Fruit fly (Drosophila melanogaster) whole organism, embryonic: ENCODE measurements around the gene Rtca.

Source experiments
- CG10267 ChIP-seq: fragments of 200-800 bp; sonication (Bioruptor generic); optimal IDR thresholded peaks from 2 replicates; lab custom pipeline; 2018; ENCODE audit warnings: missing biosample characterization, mild to moderate bottlenecking, missing genetic modification characterization, moderate library complexity
- CG11504 ChIP-seq: fragments of 200-800 bp; sonication (Bioruptor generic); optimal IDR thresholded peaks from 3 replicates; lab custom pipeline; 2019; ENCODE audit warnings: missing biosample characterization, mild to moderate bottlenecking, missing genetic modification characterization, moderate library complexity
- CG12391 ChIP-seq: fragments of 200-800 bp; sonication (Bioruptor generic); optimal IDR thresholded peaks from 3 replicates; lab custom pipeline; 2018; ENCODE audit warnings: missing biosample characterization, mild to moderate bottlenecking, missing genetic modification characterization, moderate library complexity
- CG13624 ChIP-seq: fragments of 200-800 bp; sonication (Bioruptor generic); optimal IDR thresholded peaks from 2 replicates; lab custom pipeline; 2016; ENCODE audit warnings: missing biosample characterization, missing genetic modification characterization
- CG13894 ChIP-seq: fragments of 200-800 bp; sonication (Bioruptor generic); optimal IDR thresholded peaks from 3 replicates; lab custom pipeline; 2018; ENCODE audit warnings: missing biosample characterization, mild to moderate bottlenecking, missing genetic modification characterization, moderate library complexity
- CG15514 ChIP-seq: fragments of 200-800 bp; sonication (Bioruptor generic); optimal IDR thresholded peaks from 3 replicates; lab custom pipeline; 2017; ENCODE audit warnings: missing biosample characterization, missing genetic modification characterization, mild to moderate bottlenecking, moderate library complexity, missing genetic modification reagents
- CG17361 ChIP-seq: fragments of 200-800 bp; sonication (Bioruptor generic); IDR thresholded peaks from 3 replicates; pipeline ENCODE4 v1.3.6; 2022; ENCODE audit warnings: missing biosample characterization, missing genetic modification characterization
- CG2116 ChIP-seq: fragments of 200-800 bp; sonication (Bioruptor generic); optimal IDR thresholded peaks from 3 replicates; lab custom pipeline; 2018; ENCODE audit warnings: missing biosample characterization, mild to moderate bottlenecking, missing genetic modification characterization
- CG2120 ChIP-seq: fragments of 200-800 bp; sonication (Bioruptor generic); optimal IDR thresholded peaks from 3 replicates; lab custom pipeline; 2016; ENCODE audit warnings: missing biosample characterization, missing genetic modification characterization
- CG2129 ChIP-seq: fragments of 200-800 bp; sonication (Bioruptor generic); IDR thresholded peaks from 2 replicates; pipeline ENCODE4 v1.3.6; 2022; ENCODE audit warnings: missing biosample characterization, missing genetic modification characterization; ENCODE audit not compliant: partially characterized antibody
- CG2678 ChIP-seq: fragments of 200-800 bp; sonication (Bioruptor generic); optimal IDR thresholded peaks from 3 replicates; lab custom pipeline; 2019; ENCODE audit warnings: missing biosample characterization, mild to moderate bottlenecking, missing genetic modification characterization, moderate library complexity
- CG2712 ChIP-seq: fragments of 200-800 bp; optimal IDR thresholded peaks from 3 replicates; lab custom pipeline; 2019; ENCODE audit warnings: missing biosample characterization, mild to moderate bottlenecking, missing genetic modification characterization, moderate library complexity
- CG31441 ChIP-seq: fragments of 200-800 bp; sonication (Bioruptor generic); IDR thresholded peaks from 2 replicates; pipeline ENCODE4 v1.3.6; 2022; ENCODE audit warnings: missing biosample characterization, missing genetic modification characterization
- CG4617 ChIP-seq: fragments of 200-800 bp; sonication (Bioruptor generic); optimal IDR thresholded peaks from 3 replicates; lab custom pipeline; 2016; ENCODE audit warnings: missing biosample characterization, missing genetic modification characterization, borderline replicate concordance
- CG6791 ChIP-seq: fragments of 200-800 bp; sonication (Bioruptor generic); IDR thresholded peaks from 3 replicates; pipeline ENCODE4 v1.3.6; 2022; ENCODE audit warnings: missing biosample characterization, missing genetic modification characterization; ENCODE audit not compliant: partially characterized antibody
- Dek ChIP-seq: fragments of 200-800 bp; sonication (Bioruptor generic); optimal IDR thresholded peaks from 3 replicates; lab custom pipeline; 2019; ENCODE audit warnings: missing biosample characterization, mild to moderate bottlenecking, missing genetic modification characterization, moderate library complexity
- Dll ChIP-seq: fragments of 200-800 bp; sonication (Bioruptor generic); IDR thresholded peaks from 4 replicates; pipeline ENCODE4 v1.3.6; 2022; ENCODE audit warnings: missing biosample characterization, missing genetic modification characterization; ENCODE audit not compliant: partially characterized antibody
- Dp ChIP-seq: fragments of 200-800 bp; sonication (Bioruptor generic); optimal IDR thresholded peaks from 2 replicates; lab custom pipeline; 2018; ENCODE audit warnings: missing biosample characterization, mild to moderate bottlenecking, missing genetic modification characterization, moderate library complexity
- Dref ChIP-seq: fragments of 200-800 bp; sonication (Bioruptor generic); IDR thresholded peaks from 2 replicates; pipeline ENCODE4 v1.3.6; 2022; ENCODE audit warnings: missing biosample characterization, missing genetic modification characterization
- E2f2 ChIP-seq: fragments of 200-800 bp; sonication (Bioruptor generic); IDR thresholded peaks from 2 replicates; pipeline ENCODE4 v1.3.6; 2022; ENCODE audit warnings: missing biosample characterization, missing genetic modification characterization
- Eip74EF ChIP-seq, 2 experiments: fragments of 200-800 bp in 1 of 2; fragments of >200 bp in 1 of 2; sonication (Bioruptor generic) in 1 of 2; optimal IDR thresholded peaks; 2 replicates each; lab custom pipeline; 2017 to 2019; ENCODE audit warnings: missing biosample characterization in 2 of 2, missing genetic modification characterization in 2 of 2, mild to moderate bottlenecking in 1 of 2, moderate library complexity in 1 of 2
- HLH4C ChIP-seq: fragments of 200-800 bp; sonication (Bioruptor generic); IDR thresholded peaks from 3 replicates; pipeline ENCODE4 v1.3.6; 2022; ENCODE audit warnings: missing biosample characterization, missing genetic modification characterization; ENCODE audit not compliant: partially characterized antibody
- Hr51 ChIP-seq, 2 experiments: fragments of 200-800 bp; sonication (Bioruptor generic); optimal IDR thresholded peaks; 2 replicates in 1 of 2; 3 replicates in 1 of 2; lab custom pipeline; 2016 to 2018; ENCODE audit warnings: missing biosample characterization in 2 of 2, missing genetic modification characterization in 2 of 2, mild to moderate bottlenecking in 1 of 2, moderate library complexity in 1 of 2
- Med ChIP-seq: fragments of 200-800 bp; sonication (Bioruptor generic); peaks from one replicate; lab custom pipeline; 2016; ENCODE audit warnings: missing biosample characterization, missing genetic modification characterization, mild to moderate bottlenecking, inconsistent platforms, moderate library complexity
- NC2β ChIP-seq: fragments of 200-800 bp; sonication (Bioruptor generic); optimal IDR thresholded peaks from 2 replicates; lab custom pipeline; 2016; ENCODE audit warnings: missing biosample characterization, missing genetic modification characterization
- Opbp ChIP-seq: fragments of 200-800 bp; sonication (Bioruptor generic); IDR thresholded peaks from 3 replicates; pipeline ENCODE4 v1.3.6; 2022; ENCODE audit warnings: missing biosample characterization, missing genetic modification characterization; ENCODE audit not compliant: partially characterized antibody
- Scr ChIP-seq: fragments of 200-800 bp; sonication (Bioruptor generic); IDR thresholded peaks from 2 replicates; pipeline ENCODE4 v1.3.6; 2022; ENCODE audit warnings: missing biosample characterization, missing genetic modification characterization; ENCODE audit not compliant: partially characterized antibody
- Sin3A ChIP-seq: fragments of >200 bp; optimal IDR thresholded peaks from 2 replicates; lab custom pipeline; 2018
- Sry-δ ChIP-seq: fragments of 200-800 bp; sonication (Bioruptor generic); optimal IDR thresholded peaks from 2 replicates; lab custom pipeline; 2016; ENCODE audit warnings: missing biosample characterization, missing genetic modification characterization
- YL-1 ChIP-seq: fragments of 200-800 bp; sonication (Bioruptor generic); optimal IDR thresholded peaks from 3 replicates; lab custom pipeline; 2017; ENCODE audit warnings: missing biosample characterization, mild to moderate bottlenecking, missing genetic modification characterization
- amos ChIP-seq: fragments of 200-800 bp; sonication (Bioruptor generic); IDR thresholded peaks from 2 replicates; pipeline ENCODE4 v1.3.6; 2022; ENCODE audit warnings: missing biosample characterization, missing genetic modification characterization; ENCODE audit not compliant: partially characterized antibody
- chinmo ChIP-seq: fragments of 200-800 bp; sonication (Bioruptor generic); IDR thresholded peaks from 4 replicates; pipeline ENCODE4 v1.3.6; 2022; ENCODE audit warnings: missing biosample characterization, missing genetic modification characterization; ENCODE audit not compliant: partially characterized antibody
- dmrt99B ChIP-seq: fragments of 200-800 bp; sonication (Bioruptor generic); optimal IDR thresholded peaks from 2 replicates; lab custom pipeline; 2018; ENCODE audit warnings: missing biosample characterization, mild to moderate bottlenecking, missing genetic modification characterization, moderate library complexity
- gfzf ChIP-seq: fragments of 200-800 bp; sonication (Bioruptor generic); optimal IDR thresholded peaks from 2 replicates; lab custom pipeline; 2016; ENCODE audit warnings: missing biosample characterization, mild to moderate bottlenecking, missing genetic modification characterization, moderate library complexity
- knrl ChIP-seq: fragments of 200-800 bp; sonication (Bioruptor generic); IDR thresholded peaks from 3 replicates; pipeline ENCODE4 v1.3.6; 2022; ENCODE audit warnings: missing biosample characterization, missing genetic modification characterization; ENCODE audit not compliant: partially characterized antibody
- lilli ChIP-seq: fragments of 200-800 bp; sonication (Bioruptor generic); optimal IDR thresholded peaks from 3 replicates; lab custom pipeline; 2016; ENCODE audit warnings: missing biosample characterization, missing genetic modification characterization
- nerfin-2 ChIP-seq: fragments of 200-800 bp; sonication (Bioruptor generic); IDR thresholded peaks from 2 replicates; pipeline ENCODE4 v1.3.6; 2022; ENCODE audit warnings: missing biosample characterization, missing genetic modification characterization; ENCODE audit not compliant: partially characterized antibody
- phol ChIP-seq: fragments of 200-800 bp; sonication (Bioruptor generic); optimal IDR thresholded peaks from 3 replicates; lab custom pipeline; 2018; ENCODE audit warnings: missing biosample characterization, mild to moderate bottlenecking, missing genetic modification characterization, moderate library complexity
- pzg ChIP-seq: fragments of 200-800 bp; sonication (Bioruptor generic); optimal IDR thresholded peaks from 3 replicates; lab custom pipeline; 2018; ENCODE audit warnings: missing biosample characterization, mild to moderate bottlenecking, missing genetic modification characterization, moderate library complexity
- slou ChIP-seq: fragments of 200-800 bp; sonication (Bioruptor generic); optimal IDR thresholded peaks from 3 replicates; lab custom pipeline; 2016; ENCODE audit warnings: missing biosample characterization, missing genetic modification characterization
- sna ChIP-seq: fragments of 200-800 bp; sonication (Bioruptor generic); IDR thresholded peaks from 2 replicates; pipeline ENCODE4 v1.3.6; 2022; ENCODE audit warnings: missing biosample characterization, missing genetic modification characterization; ENCODE audit not compliant: partially characterized antibody
- stwl ChIP-seq: fragments of 200-800 bp; sonication (Bioruptor generic); optimal IDR thresholded peaks from 3 replicates; lab custom pipeline; 2018; ENCODE audit warnings: missing biosample characterization, mild to moderate bottlenecking, missing genetic modification characterization, moderate library complexity
- tna ChIP-seq: fragments of 200-800 bp; sonication (Bioruptor generic); IDR thresholded peaks from 2 replicates; pipeline ENCODE4 v1.3.6; 2022; ENCODE audit warnings: missing biosample characterization, missing genetic modification characterization; ENCODE audit not compliant: partially characterized antibody
- toy ChIP-seq: fragments of 200-800 bp; sonication (Bioruptor generic); IDR thresholded peaks from 2 replicates; pipeline ENCODE4 v1.3.6; 2022; ENCODE audit warnings: missing biosample characterization, missing genetic modification characterization
- trem ChIP-seq: fragments of 200-800 bp; optimal IDR thresholded peaks from 3 replicates; lab custom pipeline; 2019; ENCODE audit warnings: missing biosample characterization, mild to moderate bottlenecking, missing genetic modification characterization, moderate library complexity
- unc-4 ChIP-seq: fragments of 200-800 bp; sonication (Bioruptor generic); IDR thresholded peaks from 2 replicates; pipeline ENCODE4 v1.3.6; 2022; ENCODE audit warnings: missing biosample characterization, missing genetic modification characterization; ENCODE audit not compliant: partially characterized antibody
- yki ChIP-seq: fragments of >200 bp; optimal IDR thresholded peaks from 3 replicates; lab custom pipeline; 2018
- zen2 ChIP-seq: fragments of 200-800 bp; sonication (Bioruptor generic); IDR thresholded peaks from 3 replicates; pipeline ENCODE4 v1.3.6; 2022; ENCODE audit warnings: missing biosample characterization, missing genetic modification characterization; ENCODE audit not compliant: partially characterized antibody

Gene Rtca

dm6 chrX:2065073-2065472 is 7.1 kb upstream of the Rtca start, which contains the start of gene CG4281:
Gene CG4281, minus strand, starts transcription at chrX:2065142.
- peak; percentile 92 for TF ChIP-seq tna (GFP tag; lab: Robert Waterston, UW)
- TF ChIP-seq E2f2 (GFP tag; lab: Robert Waterston, UW), result peak; percentile 82
- TF ChIP-seq Med (GFP tag; lab: Kevin White, UChicago), result peak; percentile 58
- TF ChIP-seq NC2β (GFP tag; lab: Kevin White, UChicago), result no peak
- TF ChIP-seq CG6791, result peak; percentile 82
- TF ChIP-seq Eip74EF (GFP tag; optimal IDR thresholded peaks at IDR 0.05; lab: Kevin White, UChicago), result peak in 1 of 2 experiments; percentile 3
- TF ChIP-seq nerfin-2 (GFP tag; lab: Robert Waterston, UW), result peak; percentile 80
- peak; percentile 82 for TF ChIP-seq Sry-δ (GFP tag; lab: Kevin White, UChicago)
- peak; percentile 63 for TF ChIP-seq CG15514
- peak; percentile 91 for TF ChIP-seq knrl
- peak; percentile 98 for TF ChIP-seq sna (GFP tag; lab: Robert Waterston, UW)
- TF ChIP-seq dmrt99B, result no peak
- peak; percentile 56 for TF ChIP-seq stwl (tag; lab: Kevin White, UChicago)
- peak; percentile 91 for TF ChIP-seq CG2129
- peak; percentile 8 for TF ChIP-seq CG4617
- no peak for TF ChIP-seq lilli (GFP tag; lab: Kevin White, UChicago)
- peak; percentile 95 for TF ChIP-seq zen2 (GFP tag; lab: Robert Waterston, UW)
- TF ChIP-seq CG13624 (GFP tag; lab: Kevin White, UChicago), result no peak
- TF ChIP-seq pzg, result peak; percentile 67
- peak; percentile 76 for TF ChIP-seq Dref (GFP tag; lab: Robert Waterston, UW)
- peak; percentile 98 for TF ChIP-seq Dll (GFP tag; lab: Robert Waterston, UW)
- peak; percentile 85 for TF ChIP-seq Opbp (GFP tag; lab: Robert Waterston, UW)
- TF ChIP-seq CG31441 (GFP tag; lab: Robert Waterston, UW), result 0 out of 2 replicates have a peak, but pooled peaks have one; percentile 21
- TF ChIP-seq phol (tag; lab: Kevin White, UChicago), result peak; percentile 46
- no peak for TF ChIP-seq CG11504
- TF ChIP-seq Dek (tag; lab: Kevin White, UChicago), result no peak
- no peak for TF ChIP-seq trem
- TF ChIP-seq CG10267 (tag; lab: Kevin White, UChicago), result peak; percentile 80
- peak; percentile 22 for TF ChIP-seq CG2712
- peak; percentile 4 for TF ChIP-seq CG2678 (tag; lab: Kevin White, UChicago)
- TF ChIP-seq gfzf (GFP tag; lab: Kevin White, UChicago), result peak; percentile 24
- peak; percentile 33 for TF ChIP-seq CG2120
- no peak for TF ChIP-seq yki (lab: Kevin White, UChicago)
- peak; percentile 76; the same call in 2 of the 4 replicates for TF ChIP-seq chinmo (GFP tag; lab: Robert Waterston, UW)
- peak; percentile 74 for TF ChIP-seq Dp (GFP tag; lab: Kevin White, UChicago)
- TF ChIP-seq CG2116 (GFP tag; lab: Kevin White, UChicago), result peak; percentile 80
- peak; percentile 95 for TF ChIP-seq Scr (GFP tag; lab: Robert Waterston, UW)
- TF ChIP-seq CG12391 (tag; lab: Kevin White, UChicago), result peak; percentile 33
- peak; percentile 90 for TF ChIP-seq amos (GFP tag; lab: Robert Waterston, UW)
- peak; percentile 97 for TF ChIP-seq HLH4C (GFP tag; lab: Robert Waterston, UW)
- no peak for TF ChIP-seq toy (GFP tag; lab: Robert Waterston, UW)
- peak; percentile 97 for TF ChIP-seq unc-4 (GFP tag; lab: Robert Waterston, UW)
- TF ChIP-seq slou (GFP tag; lab: Kevin White, UChicago), result no peak
- 0 out of 3 replicates have a peak, but pooled peaks have one; percentile 18 for TF ChIP-seq CG17361
- TF ChIP-seq YL-1, result peak; percentile 27
- peak; percentile 2 for TF ChIP-seq CG13894
- TF ChIP-seq Sin3A, result peak; percentile 69
- no peak for TF ChIP-seq Hr51 (GFP tag; optimal IDR thresholded peaks at IDR 0.05; lab: Kevin White, UChicago)
